Worm (Caenorhabditis elegans): ENCODE measurements around the gene ZK1127.5.

- no peak for TF ChIP-seq elt-3 (tag; optimal IDR thresholded peaks at IDR 0.05)
- TF ChIP-seq jun-1 (tag; optimal IDR thresholded peaks at IDR 0.05) = no peak
- TF ChIP-seq nhr-77 (tag; optimal IDR thresholded peaks at IDR 0.05) = no peak
Observed at ce11 chrII:7090852-7091251, 40.4 kb downstream of the ZK1127.5 start.

Data from whole organism, L1 larva.